Worm (Caenorhabditis elegans) whole organism, young adult: ENCODE results near the gene btb-7.

Experiments used
- B0261.1 ChIP-seq: sonication (generic microtip); optimal IDR thresholded peaks from 2 replicates; lab custom pipeline; 2016; ENCODE audit warnings: mild to moderate bottlenecking, missing genetic modification characterization, moderate library complexity, missing compliant biosample characterization
- F57C9.4 ChIP-seq: sonication (generic microtip); optimal IDR thresholded peaks from 2 replicates; lab custom pipeline; 2017; ENCODE audit warnings: mild to moderate bottlenecking, missing genetic modification characterization, missing compliant biosample characterization
- K12H6.12 ChIP-seq: fragments of 200-800 bp; sonication (Bioruptor generic); optimal IDR thresholded peaks from 2 replicates; lab custom pipeline; 2018; ENCODE audit warnings: mild to moderate bottlenecking, missing genetic modification characterization, missing compliant biosample characterization
- T07F8.4 ChIP-seq: sonication (generic microtip); optimal IDR thresholded peaks from 2 replicates; lab custom pipeline; 2016; ENCODE audit warnings: mild to moderate bottlenecking, missing genetic modification characterization, moderate library complexity, missing compliant biosample characterization
- T26A5.8 ChIP-seq: sonication (generic microtip); optimal IDR thresholded peaks from 2 replicates; lab custom pipeline; 2016; ENCODE audit warnings: missing genetic modification characterization, missing compliant biosample characterization
- Y53F4B.3 ChIP-seq: fragments of 200-800 bp; sonication (Bioruptor generic); IDR thresholded peaks from 2 replicates; pipeline ENCODE4 v1.3.6; 2022; ENCODE audit warnings: missing genetic modification reagents, missing genetic modification characterization, missing compliant biosample characterization
- Y53G8AR.9 ChIP-seq: fragments of 200-800 bp; sonication (Bioruptor generic); conservative IDR thresholded peaks from 2 replicates; pipeline ENCODE4 v1.3.6; 2022; ENCODE audit warnings: missing genetic modification reagents, missing genetic modification characterization, missing compliant biosample characterization
- Y67H2A.10 ChIP-seq: fragments of 200-800 bp; sonication (Bioruptor generic); conservative IDR thresholded peaks from 2 replicates; pipeline ENCODE4 v1.3.6; 2022; ENCODE audit warnings: missing genetic modification reagents, missing genetic modification characterization, missing compliant biosample characterization
- akir-1 ChIP-seq: fragments of 200-800 bp; sonication (Bioruptor generic); optimal IDR thresholded peaks from 2 replicates; lab custom pipeline; 2018; ENCODE audit warnings: mild to moderate bottlenecking, missing genetic modification characterization, moderate library complexity, missing compliant biosample characterization
- atf-7 ChIP-seq: sonication (generic microtip); optimal IDR thresholded peaks from 2 replicates; lab custom pipeline; 2017; ENCODE audit warnings: mild to moderate bottlenecking, missing genetic modification characterization, missing compliant biosample characterization
- bed-2 ChIP-seq: fragments of 200-800 bp; sonication (Bioruptor generic); IDR thresholded peaks from 2 replicates; pipeline ENCODE4 v1.3.6; 2022; ENCODE audit warnings: missing genetic modification reagents, missing genetic modification characterization, missing compliant biosample characterization
- cebp-1 ChIP-seq, 2 experiments: fragments of 200-800 bp in 1 of 2; sonication (Bioruptor generic) in 1 of 2; sonication (generic microtip) in 1 of 2; IDR thresholded peaks in 1 of 2; optimal IDR thresholded peaks in 1 of 2; 2 replicates each; pipeline versions ENCODE4 v1.3.6 to Lab custom; 2017 to 2022; ENCODE audit warnings: missing compliant biosample characterization in 2 of 2, missing genetic modification characterization in 2 of 2, mild to moderate bottlenecking in 1 of 2, missing genetic modification reagents in 1 of 2, moderate library complexity in 1 of 2
- ceh-27 ChIP-seq: fragments of 200-800 bp; sonication (Bioruptor generic); optimal IDR thresholded peaks from 2 replicates; lab custom pipeline; 2018; ENCODE audit warnings: mild to moderate bottlenecking, missing genetic modification characterization, moderate library complexity, missing compliant biosample characterization
- ceh-58 ChIP-seq: fragments of 200-800 bp; sonication (Bioruptor generic); IDR thresholded peaks from 2 replicates; pipeline ENCODE4 v1.3.6; 2022; ENCODE audit warnings: missing genetic modification characterization, missing compliant biosample characterization
- ceh-79 ChIP-seq: sonication (generic microtip); optimal IDR thresholded peaks from 2 replicates; lab custom pipeline; 2017; ENCODE audit warnings: mild to moderate bottlenecking, missing genetic modification characterization, missing compliant biosample characterization
- ceh-91 ChIP-seq: fragments of 200-800 bp; sonication (Bioruptor generic); IDR thresholded peaks from 2 replicates; pipeline ENCODE4 v1.3.6; 2022; ENCODE audit warnings: missing genetic modification reagents, missing genetic modification characterization, missing compliant biosample characterization
- die-1 ChIP-seq: sonication (generic microtip); optimal IDR thresholded peaks from 2 replicates; lab custom pipeline; 2016; ENCODE audit warnings: missing genotype, mild to moderate bottlenecking, missing genetic modification characterization, missing compliant biosample characterization
- dox-1 ChIP-seq: fragments of 200-800 bp; sonication (Bioruptor generic); IDR thresholded peaks from 2 replicates; pipeline ENCODE4 v1.3.6; 2022; ENCODE audit warnings: missing genetic modification reagents, missing genetic modification characterization, missing compliant biosample characterization
- dpl-1 ChIP-seq: fragments of 150-350 bp; optimal IDR thresholded peaks from 2 replicates; lab custom pipeline; 2014; ENCODE audit warnings: missing biosample characterization, missing genetic modification reagents, missing genetic modification characterization
- fkh-3 ChIP-seq: sonication (generic microtip); optimal IDR thresholded peaks from 2 replicates; lab custom pipeline; 2016; ENCODE audit warnings: mild to moderate bottlenecking, missing genetic modification characterization, missing compliant biosample characterization
- hlh-26 ChIP-seq: fragments of 200-800 bp; sonication (Bioruptor generic); conservative IDR thresholded peaks from 2 replicates; pipeline ENCODE4 v1.3.6; 2022; ENCODE audit warnings: missing genetic modification reagents, missing genetic modification characterization, missing compliant biosample characterization
- hmg-1.2 ChIP-seq: fragments of 200-800 bp; sonication (Bioruptor generic); IDR thresholded peaks from 2 replicates; pipeline ENCODE4 v1.3.6; 2022; ENCODE audit warnings: missing genetic modification reagents, missing genetic modification characterization, missing compliant biosample characterization
- lag-1 ChIP-seq: fragments of 200-800 bp; sonication (Bioruptor generic); IDR thresholded peaks from 2 replicates; pipeline ENCODE4 v1.3.6; 2022; ENCODE audit warnings: missing genetic modification reagents, missing genetic modification characterization, missing compliant biosample characterization
- lin-26 ChIP-seq: fragments of 200-800 bp; sonication (Bioruptor generic); IDR thresholded peaks from 2 replicates; pipeline ENCODE4 v1.3.6; 2022; ENCODE audit warnings: missing genetic modification reagents, missing genetic modification characterization, missing compliant biosample characterization
- madf-6 ChIP-seq: fragments of 200-800 bp; sonication (Bioruptor generic); IDR thresholded peaks from 2 replicates; pipeline ENCODE4 v1.3.6; 2022; ENCODE audit warnings: missing genetic modification reagents, missing genetic modification characterization, missing compliant biosample characterization
- madf-8 ChIP-seq: fragments of 200-800 bp; sonication (Bioruptor generic); conservative IDR thresholded peaks from 2 replicates; pipeline ENCODE4 v1.3.6; 2022; ENCODE audit warnings: missing genetic modification reagents, missing genetic modification characterization, missing compliant biosample characterization
- mcd-1 ChIP-seq: fragments of 200-800 bp; sonication (Bioruptor generic); IDR thresholded peaks from 2 replicates; pipeline ENCODE4 v1.3.6; 2022; ENCODE audit warnings: missing genetic modification reagents, missing genetic modification characterization, missing compliant biosample characterization
- mes-4 ChIP-seq: sonication (generic microtip); optimal IDR thresholded peaks from 2 replicates; lab custom pipeline; 2016; ENCODE audit warnings: missing genotype, missing genetic modification characterization, missing compliant biosample characterization
- nfyb-1 ChIP-seq: fragments of 200-800 bp; sonication (Bioruptor generic); IDR thresholded peaks from 2 replicates; pipeline ENCODE4 v1.3.6; 2022; ENCODE audit warnings: missing genetic modification reagents, missing genetic modification characterization, missing compliant biosample characterization
- nhr-179 ChIP-seq: sonication (generic microtip); optimal IDR thresholded peaks from 2 replicates; lab custom pipeline; 2016; ENCODE audit warnings: mild to moderate bottlenecking, missing genetic modification characterization, missing compliant biosample characterization
- nhr-27 ChIP-seq: fragments of 200-800 bp; sonication (Bioruptor generic); optimal IDR thresholded peaks from 2 replicates; lab custom pipeline; 2018; ENCODE audit warnings: mild to moderate bottlenecking, missing genetic modification characterization, moderate library complexity, missing compliant biosample characterization
- nhr-80 ChIP-seq: sonication (generic microtip); optimal IDR thresholded peaks from 2 replicates; lab custom pipeline; 2016; ENCODE audit warnings: missing genetic modification characterization, missing compliant biosample characterization
- nhr-90 ChIP-seq: sonication (generic microtip); optimal IDR thresholded peaks from 2 replicates; lab custom pipeline; 2016; ENCODE audit warnings: missing genotype, mild to moderate bottlenecking, missing genetic modification characterization, missing compliant biosample characterization
- rcor-1 ChIP-seq: fragments of 200-800 bp; sonication (Bioruptor generic); IDR thresholded peaks from 2 replicates; pipeline ENCODE4 v1.3.6; 2022; ENCODE audit warnings: missing genetic modification reagents, missing genetic modification characterization, missing compliant biosample characterization
- rec-8 ChIP-seq, 2 experiments: sonication (generic microtip); optimal IDR thresholded peaks; 2 replicates each; lab custom pipeline; 2016; ENCODE audit warnings: mild to moderate bottlenecking in 2 of 2, missing genetic modification characterization in 2 of 2, missing genetic modification reagents in 2 of 2, missing genotype in 2 of 2, missing biosample characterization in 1 of 2, missing compliant biosample characterization in 1 of 2, moderate library complexity in 1 of 2
- repo-1 ChIP-seq: sonication (generic microtip); optimal IDR thresholded peaks from 2 replicates; lab custom pipeline; 2017; ENCODE audit warnings: mild to moderate bottlenecking, missing genetic modification characterization, missing compliant biosample characterization
- rpc-1 ChIP-seq, 2 experiments: fragments of 150-350 bp in 1 of 2; sonication (generic microtip) in 1 of 2; optimal IDR thresholded peaks; 2 replicates each; lab custom pipeline; 2014 to 2018; ENCODE audit warnings: missing biosample characterization in 1 of 2, missing genetic modification characterization in 1 of 2, missing genetic modification reagents in 1 of 2, missing genotype in 1 of 2
- sdz-38 ChIP-seq: sonication (generic microtip); optimal IDR thresholded peaks from 2 replicates; lab custom pipeline; 2016; ENCODE audit warnings: missing genotype, missing genetic modification characterization, missing compliant biosample characterization
- zfh-2 ChIP-seq: fragments of 200-800 bp; sonication (Bioruptor generic); conservative IDR thresholded peaks from 2 replicates; pipeline ENCODE4 v1.3.6; 2022; ENCODE audit warnings: missing genetic modification reagents, missing genetic modification characterization, missing compliant biosample characterization
- zim-3 ChIP-seq: sonication (generic microtip); optimal IDR thresholded peaks from 2 replicates; lab custom pipeline; 2017; ENCODE audit warnings: mild to moderate bottlenecking, missing genetic modification characterization, moderate library complexity, missing compliant biosample characterization
- ztf-26 ChIP-seq: sonication (generic microtip); optimal IDR thresholded peaks from 2 replicates; lab custom pipeline; 2017; ENCODE audit warnings: missing genetic modification characterization, missing compliant biosample characterization
- ztf-6 ChIP-seq: fragments of 200-800 bp; sonication (Bioruptor generic); IDR thresholded peaks from 2 replicates; pipeline ENCODE4 v1.3.6; 2022; ENCODE audit warnings: missing genetic modification reagents, missing genetic modification characterization, missing compliant biosample characterization

The btb-7 gene

ce11 chrII:1725735-1726134 is 12.7 kb downstream of the btb-7 start, which contains the start of gene F45C12.17:
F45C12.17 (plus strand) TSS chrII:1726111.
- TF ChIP-seq B0261.1 (no peak), bed-2 (GFP tag; lab: Robert Waterston, UW) (no peak), ceh-27 (GFP tag; lab: Kevin White, UChicago) (no peak), lin-26 (GFP tag; lab: Robert Waterston, UW) (no peak), sdz-38 (tag; lab: Kevin White, UChicago) (no peak), Y67H2A.10 (no peak), hmg-1.2 (GFP tag; lab: Robert Waterston, UW) (no peak), rpc-1 (optimal IDR thresholded peaks at IDR 0.05; lab: Kevin White, UChicago) (no peak), rpc-1 (tag; optimal IDR thresholded peaks at IDR 0.05; lab: Kevin White, UChicago) (no peak), nhr-80 (tag; lab: Kevin White, UChicago) (no peak), F57C9.4 (tag; lab: Kevin White, UChicago) (no peak), mcd-1 (GFP tag; lab: Robert Waterston, UW) (no peak), mes-4 (tag; lab: Kevin White, UChicago) (no peak), madf-6 (GFP tag; lab: Robert Waterston, UW) (no peak)

- TF ChIP-seq hmg-1.2 (GFP tag; lab: Robert Waterston, UW) (peak; percentile 30; the same call in 1 of the 2 replicates), atf-7 (no peak), repo-1 (tag; lab: Kevin White, UChicago) (no peak), nfyb-1 (GFP tag; lab: Robert Waterston, UW) (no peak), dox-1 (GFP tag; lab: Robert Waterston, UW) (peak; percentile 37; the same call in 1 of the 2 replicates), nhr-80 (tag; lab: Kevin White, UChicago) (peak; percentile 83)
- TF ChIP-seq, all 124 proteins: peak for 3
These were observed 15.2 kb downstream of the btb-7 start, which contains the start of gene btb-9 for ce11 chrII:1728253-1728652. btb-9 (plus strand) TSS chrII:1728506.

- TF ChIP-seq mes-4 (tag; lab: Kevin White, UChicago) (no peak), nhr-179 (tag; lab: Kevin White, UChicago) (no peak), ztf-6 (GFP tag; lab: Robert Waterston, UW) (no peak)
These were observed 17.1 kb downstream of the btb-7 start, which contains the start of gene ceh-81 for ce11 chrII:1730103-1730502. ceh-81 (plus strand) TSS chrII:1730403.

ce11 chrII:1731932-1732331 is 18.9 kb downstream of the btb-7 start, which contains the start of gene ceh-82:
ceh-82 (plus strand) TSS chrII:1732232.
- TF ChIP-seq Y53F4B.3 (GFP tag; lab: Robert Waterston, UW) (no peak), fkh-3 (tag; lab: Kevin White, UChicago) (no peak), die-1 (tag; lab: Kevin White, UChicago) (no peak), Y53G8AR.9 (GFP tag; lab: Robert Waterston, UW) (no peak), ceh-91 (GFP tag; lab: Robert Waterston, UW) (no peak), rec-8 (tag; optimal IDR thresholded peaks at IDR 0.05; lab: Kevin White, UChicago) (no peak), nhr-27 (tag; lab: Kevin White, UChicago) (no peak), dpl-1 (GFP tag; lab: Kevin White, UChicago) (no peak), ceh-58 (no peak)

- TF ChIP-seq hlh-26 (GFP tag; lab: Robert Waterston, UW) (no peak), lag-1 (GFP tag; lab: Robert Waterston, UW) (no peak), nhr-90 (no peak), madf-8 (no peak), ceh-79 (tag; lab: Kevin White, UChicago) (no peak), ztf-26 (tag; lab: Kevin White, UChicago) (no peak), T26A5.8 (tag; lab: Kevin White, UChicago) (no peak), zfh-2 (GFP tag; lab: Robert Waterston, UW) (no peak), cebp-1 (GFP tag; IDR thresholded peaks at IDR 0.05; lab: Robert Waterston, UW) (no peak), cebp-1 (tag; optimal IDR thresholded peaks at IDR 0.05; lab: Kevin White, UChicago) (no peak), rcor-1 (no peak), akir-1 (GFP tag; lab: Kevin White, UChicago) (no peak), zim-3 (tag; lab: Kevin White, UChicago) (no peak), K12H6.12 (no peak), T07F8.4 (no peak)
These were observed 22.1 kb downstream of the btb-7 start for ce11 chrII:1735145-1735544.
